Fruit fly (Drosophila melanogaster) whole organism, wandering third instar larva: ENCODE results near the gene Cisd2.

Experiments used
- Dfd ChIP-seq: fragments of >200 bp; optimal IDR thresholded peaks from 2 replicates; lab custom pipeline; 2017; ENCODE audit warnings: missing biosample characterization, missing genetic modification characterization
- Myc ChIP-seq: fragments of >200 bp; optimal IDR thresholded peaks from 2 replicates; lab custom pipeline; 2017
- woc ChIP-seq: sonication (Bioruptor generic); optimal IDR thresholded peaks from 2 replicates; lab custom pipeline; 2016; ENCODE audit warnings: missing biosample characterization, mild to moderate bottlenecking, missing genetic modification characterization

- no peak for TF ChIP-seq woc (GFP tag; lab: Kevin White, UChicago)
- TF ChIP-seq Dfd (GFP tag; lab: Kevin White, UChicago): no peak
- TF ChIP-seq Myc (lab: Kevin White, UChicago): peak; percentile 7
These were observed at the start of gene Cisd2, which contains the start of gene Brd8 for dm6 chr3R:29222891-29223842.
